Fruit fly (Drosophila melanogaster) whole organism, embryonic: ENCODE measurements around the gene vari.

Source experiments
- CG10431 ChIP-seq: fragments of 200-800 bp; sonication (Bioruptor generic); optimal IDR thresholded peaks from 3 replicates; lab custom pipeline; 2018; ENCODE audit warnings: missing biosample characterization, mild to moderate bottlenecking, missing genetic modification characterization
- CG1647 ChIP-seq: fragments of 200-800 bp; sonication (Bioruptor generic); optimal IDR thresholded peaks from 3 replicates; lab custom pipeline; 2016; ENCODE audit warnings: missing biosample characterization, missing genetic modification characterization
- CG4854 ChIP-seq: fragments of 200-800 bp; sonication (Bioruptor generic); optimal IDR thresholded peaks from 2 replicates; lab custom pipeline; 2016; ENCODE audit warnings: missing biosample characterization, missing genetic modification characterization, inconsistent platforms
- CG5180 ChIP-seq: fragments of 200-800 bp; sonication (Bioruptor generic); optimal IDR thresholded peaks from 3 replicates; lab custom pipeline; 2017; ENCODE audit warnings: missing biosample characterization, missing genetic modification characterization, mild to moderate bottlenecking, moderate library complexity, missing genetic modification reagents
- CG6689 ChIP-seq: fragments of 200-800 bp; sonication (Bioruptor generic); IDR thresholded peaks from 2 replicates; pipeline ENCODE4 v1.3.6; 2022; ENCODE audit warnings: missing biosample characterization, missing genetic modification characterization
- CG8359 ChIP-seq: fragments of 200-800 bp; sonication (Bioruptor generic); optimal IDR thresholded peaks from 2 replicates; lab custom pipeline; 2017; ENCODE audit warnings: missing biosample characterization, mild to moderate bottlenecking, missing genetic modification characterization, borderline replicate concordance
- Sin3A ChIP-seq: fragments of >200 bp; optimal IDR thresholded peaks from 2 replicates; lab custom pipeline; 2018
- sima ChIP-seq: fragments of 200-800 bp; sonication (Bioruptor generic); optimal IDR thresholded peaks from 2 replicates; lab custom pipeline; 2016; ENCODE audit warnings: missing biosample characterization, missing genetic modification characterization
- usp ChIP-seq: fragments of >200 bp; optimal IDR thresholded peaks from 2 replicates; lab custom pipeline; 2017; ENCODE audit warnings: missing biosample characterization, missing genetic modification characterization

dm6 chr2L:20818432-20818831 lies 21.6 kb upstream of the vari start, which contains the start of gene CheB38a:
- TF ChIP-seq CG10431 (no peak), CG5180 (GFP tag; lab: Kevin White, UChicago) (no peak), usp (GFP tag; lab: Kevin White, UChicago) (no peak), Sin3A (no peak), CG6689 (GFP tag; lab: Robert Waterston, UW) (no peak), CG4854 (GFP tag; lab: Kevin White, UChicago) (no peak), CG8359 (GFP tag; lab: Kevin White, UChicago) (no peak), CG1647 (GFP tag; lab: Kevin White, UChicago) (no peak), sima (GFP tag; lab: Kevin White, UChicago) (no peak)
